Worm (Caenorhabditis elegans): ENCODE data around the gene acs-4.

acs-4 gene

ce11 chrIII:7153747-7154238 is 13.8 kb upstream of the acs-4 start, which contains the start of gene ogt-1 (continued):
- TF ChIP-seq hlh-17 (GFP tag; optimal IDR thresholded peaks at IDR 0.05; ENCODE audit: borderline replicate concordance) = no peak
- TF ChIP-seq ama-1 (optimal IDR thresholded peaks at IDR 0.05) = peak; percentile 84
- peak; percentile 93 for TF ChIP-seq mep-1 (tag; optimal IDR thresholded peaks at IDR 0.05)
- peak; percentile 96 for TF ChIP-seq nhr-85 (tag)
- TF ChIP-seq ceh-82 (tag; optimal IDR thresholded peaks at IDR 0.05) = peak; percentile 57 to 89 (median 87)
- TF ChIP-seq fos-1 (tag; optimal IDR thresholded peaks at IDR 0.05) = peak; percentile 82
- TF ChIP-seq nhr-12 (tag; optimal IDR thresholded peaks at IDR 0.05) = no peak
- peak; percentile 80 for TF ChIP-seq xbp-1 (tag; optimal IDR thresholded peaks at IDR 0.05)
- TF ChIP-seq unc-30 (tag; optimal IDR thresholded peaks at IDR 0.05) = no peak
- TF ChIP-seq mdl-1 (tag; optimal IDR thresholded peaks at IDR 0.05) = peak in 1 of 2 experiments; percentile 79
- peak; percentile 72 for TF ChIP-seq lir-3 (tag; optimal IDR thresholded peaks at IDR 0.05; ENCODE audit: poor library complexity)
- peak; percentile 40 for TF ChIP-seq F16B12.6 (tag; optimal IDR thresholded peaks at IDR 0.05)
- peak; percentile 62 for TF ChIP-seq irx-1 (tag; optimal IDR thresholded peaks at IDR 0.05)
- no peak for TF ChIP-seq lin-39 (tag; optimal IDR thresholded peaks at IDR 0.05)
- peak; percentile 69 for TF ChIP-seq C16A3.4 (tag; optimal IDR thresholded peaks at IDR 0.05)
- TF ChIP-seq lin-35 (GFP tag; optimal IDR thresholded peaks at IDR 0.05) = peak; percentile 71 to 80
- peak; percentile 61 for TF ChIP-seq fkh-10 (GFP tag; optimal IDR thresholded peaks at IDR 0.05)
- TF ChIP-seq unc-62 (GFP tag; optimal IDR thresholded peaks at IDR 0.05) = no peak
- peak; percentile 56 for TF ChIP-seq skn-1 (tag; optimal IDR thresholded peaks at IDR 0.05)
- TF ChIP-seq tlp-1 (tag; optimal IDR thresholded peaks at IDR 0.05) = no peak
- peak; percentile 86 for TF ChIP-seq nhr-19 (GFP tag; conservative IDR thresholded peaks at IDR 0.05)
- no peak for TF ChIP-seq nhr-28 (tag; optimal IDR thresholded peaks at IDR 0.05)
- peak; percentile 80 for TF ChIP-seq rnt-1 (tag; optimal IDR thresholded peaks at IDR 0.05)
- no peak for TF ChIP-seq sox-4 (tag; optimal IDR thresholded peaks at IDR 0.05)
- peak; percentile 76 for TF ChIP-seq snpc-4 (tag; optimal IDR thresholded peaks at IDR 0.05)
- TF ChIP-seq dpl-1 (GFP tag; optimal IDR thresholded peaks at IDR 0.05) = peak; percentile 64 to 70 (median 66)
- peak; percentile 90 for TF ChIP-seq nhr-20 (tag; optimal IDR thresholded peaks at IDR 0.05)
- TF ChIP-seq nhr-84 (tag; optimal IDR thresholded peaks at IDR 0.05) = no peak
- TF ChIP-seq Y116A8C.19 (tag; optimal IDR thresholded peaks at IDR 0.05; ENCODE audit: borderline replicate concordance) = no peak
- TF ChIP-seq unc-86 (tag; optimal IDR thresholded peaks at IDR 0.05) = peak; percentile 72
- peak; percentile 33 for TF ChIP-seq dsc-1 (tag; optimal IDR thresholded peaks at IDR 0.05)
- TF ChIP-seq lsy-2 (tag; optimal IDR thresholded peaks at IDR 0.05) = peak; percentile 88 to 90
- TF ChIP-seq nhr-71 (tag; optimal IDR thresholded peaks at IDR 0.05) = peak; percentile 96
- TF ChIP-seq unc-98 (GFP tag; IDR thresholded peaks at IDR 0.05) = no peak
- TF ChIP-seq efl-3 (GFP tag; optimal IDR thresholded peaks at IDR 0.05) = no peak
- peak; percentile 66 for TF ChIP-seq aly-2 (tag; optimal IDR thresholded peaks at IDR 0.05)
- TF ChIP-seq pqm-1 (tag; optimal IDR thresholded peaks at IDR 0.05) = no peak
- TF ChIP-seq ceh-90 (tag; optimal IDR thresholded peaks at IDR 0.05) = no peak
- TF ChIP-seq elt-3 (tag; optimal IDR thresholded peaks at IDR 0.05) = peak in 3 of 6 experiments; percentile 18 to 83 (median 78)
- peak; percentile 84 for TF ChIP-seq tbx-2 (tag; optimal IDR thresholded peaks at IDR 0.05)
- peak; percentile 97 for TF ChIP-seq lin-14 (GFP tag; optimal IDR thresholded peaks at IDR 0.05)
- no peak for TF ChIP-seq nhr-76 (tag; optimal IDR thresholded peaks at IDR 0.05)
- peak; percentile 89 for TF ChIP-seq swsn-7 (tag; optimal IDR thresholded peaks at IDR 0.05)
- TF ChIP-seq vab-15 (tag; optimal IDR thresholded peaks at IDR 0.05) = no peak
- no peak for TF ChIP-seq zip-4 (GFP tag; optimal IDR thresholded peaks at IDR 0.05)
- TF ChIP-seq sup-37 (GFP tag; optimal IDR thresholded peaks at IDR 0.05) = no peak
- TF ChIP-seq ztf-4 (tag; optimal IDR thresholded peaks at IDR 0.05) = peak; percentile 87
- no peak for TF ChIP-seq C04F5.9 (tag; optimal IDR thresholded peaks at IDR 0.05)
- TF ChIP-seq isw-1 (GFP tag; IDR thresholded peaks at IDR 0.05) = peak; percentile 70
- TF ChIP-seq pax-3 (tag; optimal IDR thresholded peaks at IDR 0.05) = no peak
- peak; percentile 69 for TF ChIP-seq blmp-1 (tag; optimal IDR thresholded peaks at IDR 0.05)
- peak; percentile 82 for TF ChIP-seq lin-13 (GFP tag; optimal IDR thresholded peaks at IDR 0.05)
- TF ChIP-seq snu-23 (GFP tag; optimal IDR thresholded peaks at IDR 0.05) = peak; percentile 94
- TF ChIP-seq nhr-90 (tag; optimal IDR thresholded peaks at IDR 0.05; ENCODE audit: poor library complexity) = peak; percentile 76
